Worm (Caenorhabditis elegans) whole organism, early embryonic: Measurements from ENCODE around the gene F55E10.4.

Experiments
- aly-1 ChIP-seq: sonication (generic microtip); optimal IDR thresholded peaks from 2 replicates; lab custom pipeline; 2016; ENCODE audit warnings: missing genetic modification characterization, missing compliant biosample characterization
- ama-1 ChIP-seq: fragments of 150-350 bp; optimal IDR thresholded peaks from 2 replicates; lab custom pipeline; 2014
- ceh-36 ChIP-seq: sonication (generic microtip); optimal IDR thresholded peaks from 2 replicates; lab custom pipeline; 2016; ENCODE audit warnings: missing genetic modification characterization, inconsistent platforms, missing compliant biosample characterization
- ets-7 ChIP-seq: sonication (generic microtip); optimal IDR thresholded peaks from 2 replicates; lab custom pipeline; 2016; ENCODE audit warnings: missing genotype, missing genetic modification characterization, missing compliant biosample characterization
- flt-1 ChIP-seq: fragments of 200-800 bp; sonication (Bioruptor generic); IDR thresholded peaks from 2 replicates; pipeline ENCODE4 v1.3.6; 2022; ENCODE audit warnings: missing genetic modification characterization, missing compliant biosample characterization
- hmbx-1 ChIP-seq: sonication (generic microtip); optimal IDR thresholded peaks from 2 replicates; lab custom pipeline; 2016; ENCODE audit warnings: mild to moderate bottlenecking, missing genetic modification characterization, missing compliant biosample characterization
- hmg-4 ChIP-seq: fragments of 200-800 bp; sonication (Bioruptor generic); optimal IDR thresholded peaks from 2 replicates; lab custom pipeline; 2018; ENCODE audit warnings: mild to moderate bottlenecking, missing genetic modification characterization, missing compliant biosample characterization
- hnd-1 ChIP-seq: sonication (generic microtip); optimal IDR thresholded peaks from 2 replicates; lab custom pipeline; 2016; ENCODE audit warnings: missing genetic modification characterization, missing compliant biosample characterization
- scrt-1 ChIP-seq: fragments of 200-800 bp; sonication (Bioruptor generic); IDR thresholded peaks from 2 replicates; pipeline ENCODE4 v1.3.6; 2022; ENCODE audit warnings: missing genetic modification characterization, missing compliant biosample characterization
- sea-1 ChIP-seq: fragments of 200-800 bp; sonication (Bioruptor generic); conservative IDR thresholded peaks from 2 replicates; pipeline ENCODE4 v1.3.6; 2022; ENCODE audit warnings: missing genetic modification characterization, missing compliant biosample characterization
- tbx-11 ChIP-seq: fragments of 200-800 bp; sonication (Bioruptor generic); IDR thresholded peaks from 2 replicates; pipeline ENCODE4 v1.3.6; 2022; ENCODE audit warnings: missing genetic modification characterization, missing compliant biosample characterization
- tbx-37 ChIP-seq: fragments of 200-800 bp; sonication (Bioruptor generic); conservative IDR thresholded peaks from 2 replicates; pipeline ENCODE4 v1.3.6; 2022; ENCODE audit warnings: missing genetic modification reagents, missing genetic modification characterization, missing compliant biosample characterization

ce11 chrX:8310747-8311146 lies 17.0 kb downstream of the F55E10.4 start:
- TF ChIP-seq ets-7 (no peak), ama-1 (lab: Kevin White, UChicago) (no peak), hmbx-1 (no peak), aly-1 (no peak), flt-1 (no peak), hmg-4 (no peak), tbx-37 (no peak), scrt-1 (GFP tag; lab: Robert Waterston, UW) (no peak), tbx-11 (GFP tag; lab: Robert Waterston, UW) (no peak), ceh-36 (tag; lab: Kevin White, UChicago) (no peak), hnd-1 (tag; lab: Kevin White, UChicago) (no peak), sea-1 (GFP tag; lab: Robert Waterston, UW) (no peak)
